Worm (Caenorhabditis elegans) whole organism, L3 larva: Measurements from ENCODE around the gene mps-4.
A peak's percentile ranks its signal among the peaks of the same experiment; 100 is the strongest.

Experiments used
- elt-2 ChIP-seq: sonication (generic microtip); optimal IDR thresholded peaks from 2 replicates; lab custom pipeline; 2016; ENCODE audit warnings: missing genetic modification reagents, mild to moderate bottlenecking, missing genetic modification characterization, missing compliant biosample characterization
- elt-3 ChIP-seq, 3 experiments: fragments of 150-350 bp in 1 of 3; sonication (generic microtip) in 2 of 3; optimal IDR thresholded peaks; 2 replicates in 2 of 3; 4 replicates in 1 of 3; lab custom pipeline; 2014 to 2017; ENCODE audit warnings: missing biosample characterization in 3 of 3, missing genetic modification characterization in 3 of 3
- eor-1 ChIP-seq, 2 experiments: fragments of 150-350 bp; optimal IDR thresholded peaks; 2 replicates each; lab custom pipeline; 2014 to 2018; ENCODE audit warnings: missing biosample characterization in 2 of 2, missing genetic modification characterization in 2 of 2
- fos-1 ChIP-seq: fragments of 150-350 bp; optimal IDR thresholded peaks from 2 replicates; lab custom pipeline; 2014; ENCODE audit warnings: missing biosample characterization, missing genetic modification characterization
- lin-15B ChIP-seq: fragments of 150-350 bp; optimal IDR thresholded peaks from 2 replicates; lab custom pipeline; 2014; ENCODE audit warnings: missing biosample characterization, missing genetic modification characterization
- nhr-12 ChIP-seq: fragments of 150-350 bp; optimal IDR thresholded peaks from 2 replicates; lab custom pipeline; 2014; ENCODE audit warnings: missing biosample characterization, missing genetic modification characterization
- nhr-237 ChIP-seq: fragments of 150-350 bp; optimal IDR thresholded peaks from 2 replicates; lab custom pipeline; 2014; ENCODE audit warnings: missing biosample characterization, missing genetic modification characterization
- nhr-67 ChIP-seq: fragments of 150-350 bp; optimal IDR thresholded peaks from 2 replicates; lab custom pipeline; 2014; ENCODE audit warnings: missing biosample characterization, missing genetic modification characterization
- pha-4 ChIP-seq: fragments of 150-350 bp; optimal IDR thresholded peaks from 2 replicates; lab custom pipeline; 2014; ENCODE audit warnings: missing biosample characterization, missing genetic modification reagents, missing genetic modification characterization
- skn-1 ChIP-seq: fragments of 150-350 bp; optimal IDR thresholded peaks from 2 replicates; lab custom pipeline; 2014; ENCODE audit warnings: missing biosample characterization, missing genetic modification characterization
- unc-39 ChIP-seq: sonication (generic microtip); optimal IDR thresholded peaks from 4 replicates; lab custom pipeline; 2017; ENCODE audit warnings: missing biosample characterization, missing genetic modification characterization
- ztf-11 ChIP-seq: fragments of 150-350 bp; optimal IDR thresholded peaks from 2 replicates; lab custom pipeline; 2014; ENCODE audit warnings: missing biosample characterization, missing genetic modification characterization

DNA sequence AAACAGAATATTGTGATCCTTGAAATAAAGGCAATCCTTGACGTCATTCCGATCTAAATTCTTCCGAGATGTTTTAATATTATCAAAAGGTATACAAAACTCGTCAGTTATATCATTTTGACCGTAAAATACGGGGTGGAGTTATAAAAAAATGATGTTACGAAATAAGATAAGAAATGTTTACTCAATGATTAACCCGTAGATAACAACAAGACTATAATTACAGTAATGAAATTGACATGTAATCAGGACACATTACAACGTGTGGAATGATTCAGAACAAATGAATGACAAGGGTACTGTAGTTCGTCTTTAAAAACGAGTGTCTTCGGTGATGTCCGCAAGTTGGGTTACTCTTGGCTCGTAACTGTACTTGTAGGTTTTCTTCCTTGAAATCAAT lies 33.7 kb downstream of the mps-4 start, which contains the start of gene tsp-2:
- TF ChIP-seq pha-4 (tag; lab: Kevin White, UChicago) (peak; percentile 69), unc-39 (tag; lab: Kevin White, UChicago) (no peak), nhr-12 (tag; lab: Kevin White, UChicago) (no peak), elt-2 (tag; lab: Kevin White, UChicago) (peak; percentile 86), elt-3 (tag; optimal IDR thresholded peaks at IDR 0.05; lab: Kevin White, UChicago) (no peak), lin-15B (tag; lab: Kevin White, UChicago) (no peak), eor-1 (tag; optimal IDR thresholded peaks at IDR 0.05; lab: Kevin White, UChicago) (no peak), nhr-237 (tag; lab: Kevin White, UChicago) (no peak), fos-1 (tag; lab: Kevin White, UChicago) (no peak), skn-1 (tag; lab: Kevin White, UChicago) (no peak), nhr-67 (no peak), ztf-11 (tag; lab: Kevin White, UChicago) (no peak)
